Fruit fly (Drosophila melanogaster) whole organism, embryonic: ENCODE results near the gene Gycbeta100B.

Experiments used
- CG10209 ChIP-seq: fragments of 200-800 bp; sonication (Bioruptor generic); optimal IDR thresholded peaks from 3 replicates; lab custom pipeline; 2017; ENCODE audit warnings: missing biosample characterization, mild to moderate bottlenecking, missing genetic modification characterization, missing genetic modification reagents
- CG13296 ChIP-seq: fragments of 200-800 bp; sonication (Bioruptor generic); optimal IDR thresholded peaks from 3 replicates; lab custom pipeline; 2018; ENCODE audit warnings: missing biosample characterization, mild to moderate bottlenecking, missing genetic modification characterization
- CG15479 ChIP-seq: fragments of 200-800 bp; sonication (Bioruptor generic); optimal IDR thresholded peaks from 3 replicates; lab custom pipeline; 2019; ENCODE audit warnings: missing biosample characterization, mild to moderate bottlenecking, missing genetic modification characterization, moderate library complexity
- CG3281 ChIP-seq: fragments of 200-800 bp; sonication (Bioruptor generic); optimal IDR thresholded peaks from 3 replicates; lab custom pipeline; 2017; ENCODE audit warnings: missing biosample characterization, mild to moderate bottlenecking, missing genetic modification characterization
- Rfx ChIP-seq: fragments of 200-800 bp; sonication (Bioruptor generic); IDR thresholded peaks from 2 replicates; pipeline ENCODE4 v1.3.6; 2022; ENCODE audit warnings: missing biosample characterization, missing genetic modification characterization
- croc ChIP-seq: fragments of 200-800 bp; sonication (Bioruptor generic); conservative IDR thresholded peaks from 3 replicates; pipeline ENCODE4 v1.3.6; 2022; ENCODE audit warnings: missing biosample characterization, missing genetic modification characterization
- gce ChIP-seq: fragments of 200-800 bp; sonication (Bioruptor generic); IDR thresholded peaks from 3 replicates; pipeline ENCODE4 v1.3.6; 2022; ENCODE audit warnings: missing biosample characterization, missing genetic modification characterization
- tap ChIP-seq: fragments of 200-800 bp; optimal IDR thresholded peaks from 3 replicates; lab custom pipeline; 2019; ENCODE audit warnings: missing biosample characterization, mild to moderate bottlenecking, missing genetic modification characterization, moderate library complexity
- tna ChIP-seq: fragments of 200-800 bp; sonication (Bioruptor generic); IDR thresholded peaks from 2 replicates; pipeline ENCODE4 v1.3.6; 2022; ENCODE audit warnings: missing biosample characterization, missing genetic modification characterization; ENCODE audit not compliant: partially characterized antibody

DNA sequence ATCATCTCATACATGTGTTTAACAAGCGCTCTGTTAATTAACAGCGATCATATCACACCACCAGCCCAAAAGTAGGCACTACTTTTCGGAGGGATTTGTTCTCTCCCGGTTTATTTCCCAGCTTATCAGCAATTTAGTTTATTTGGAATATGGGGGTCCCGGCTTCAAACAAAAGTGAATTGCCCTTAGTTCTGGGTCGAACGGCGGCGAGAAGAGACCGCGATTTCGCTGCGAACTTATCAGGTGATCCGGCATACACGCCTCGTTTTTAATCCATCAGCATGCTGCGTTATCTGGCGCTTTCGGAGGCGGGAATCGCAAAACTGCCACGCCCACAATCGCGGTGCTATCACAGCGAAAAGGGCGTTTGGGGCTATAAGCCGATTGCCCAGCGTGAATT, 62.5 kb downstream of the Gycbeta100B start, which contains the start of gene CG1544:
- TF ChIP-seq CG15479 (GFP tag; lab: Kevin White, UChicago) (no peak), CG3281 (GFP tag; lab: Kevin White, UChicago) (no peak), Rfx (GFP tag; lab: Robert Waterston, UW) (no peak), tna (GFP tag; lab: Robert Waterston, UW) (no peak), croc (GFP tag; lab: Robert Waterston, UW) (no peak), gce (no peak), CG13296 (GFP tag; lab: Kevin White, UChicago) (no peak), tap (tag; lab: Kevin White, UChicago) (no peak), CG10209 (no peak)
